Worm (Caenorhabditis elegans) whole organism, L4 larva: ENCODE data around the gene Y80D4G.2.

Experiments
- F37D6.2 ChIP-seq: sonication (generic microtip); optimal IDR thresholded peaks from 2 replicates; lab custom pipeline; 2016; ENCODE audit warnings: mild to moderate bottlenecking, missing genetic modification characterization, missing compliant biosample characterization
- F44E2.7 ChIP-seq: fragments of 200-800 bp; sonication (Bioruptor generic); IDR thresholded peaks from 2 replicates; pipeline ENCODE4 v2.1.2; 2022; ENCODE audit warnings: missing genetic modification characterization, missing compliant biosample characterization
- F49E8.2 ChIP-seq: sonication (generic microtip); optimal IDR thresholded peaks from 2 replicates; lab custom pipeline; 2016; ENCODE audit warnings: missing compliant biosample characterization, mild to moderate bottlenecking, missing genetic modification characterization, borderline replicate concordance
- Y48G9A.11 ChIP-seq: fragments of 200-800 bp; sonication (Bioruptor generic); IDR thresholded peaks from 2 replicates; pipeline ENCODE4 v1.3.6; 2022; ENCODE audit warnings: missing genetic modification reagents, missing genetic modification characterization, missing compliant biosample characterization
- Y5F2A.4 ChIP-seq: fragments of 200-800 bp; sonication (Bioruptor generic); optimal IDR thresholded peaks from 2 replicates; lab custom pipeline; 2018; ENCODE audit warnings: mild to moderate bottlenecking, missing genetic modification characterization, missing compliant biosample characterization
- Y75B8A.6 ChIP-seq: fragments of 200-800 bp; sonication (Bioruptor generic); IDR thresholded peaks from 2 replicates; pipeline ENCODE4 v1.3.6; 2022; ENCODE audit warnings: missing genetic modification reagents, missing genetic modification characterization, missing compliant biosample characterization
- ZK337.2 ChIP-seq: fragments of 200-800 bp; sonication (Bioruptor generic); IDR thresholded peaks from 2 replicates; pipeline ENCODE4 v1.3.6; 2022; ENCODE audit warnings: missing genetic modification reagents, missing genetic modification characterization, missing compliant biosample characterization
- aha-1 ChIP-seq: fragments of 150-350 bp; peaks from one replicate; lab custom pipeline; 2014; ENCODE audit warnings: missing biosample characterization, missing genetic modification characterization
- ceh-62 ChIP-seq: sonication (generic microtip); optimal IDR thresholded peaks from 2 replicates; lab custom pipeline; 2017; ENCODE audit warnings: missing biosample characterization, missing genetic modification characterization
- ctbp-1 ChIP-seq: fragments of 200-800 bp; sonication (Bioruptor generic); IDR thresholded peaks from 2 replicates; pipeline ENCODE4 v1.3.6; 2022; ENCODE audit warnings: missing genetic modification reagents, missing genetic modification characterization, missing compliant biosample characterization
- daf-12 ChIP-seq: fragments of 150-350 bp; optimal IDR thresholded peaks from 2 replicates; lab custom pipeline; 2014; ENCODE audit warnings: missing biosample characterization, missing genetic modification reagents, missing genetic modification characterization
- daf-16 ChIP-seq, 3 experiments: sonication (generic microtip); optimal IDR thresholded peaks; 2 replicates each; lab custom pipeline; 2016 to 2017; ENCODE audit warnings: missing genetic modification characterization in 3 of 3, missing genetic modification reagents in 3 of 3, mild to moderate bottlenecking in 2 of 3, missing compliant biosample characterization in 2 of 3, missing biosample characterization in 1 of 3, moderate library complexity in 1 of 3
- daf-19 ChIP-seq: fragments of 200-800 bp; sonication (Bioruptor generic); conservative IDR thresholded peaks from 2 replicates; pipeline ENCODE4 v1.3.6; 2022; ENCODE audit warnings: missing genetic modification characterization, missing compliant biosample characterization
- daf-8 ChIP-seq: fragments of 200-800 bp; sonication (Bioruptor generic); IDR thresholded peaks from 2 replicates; pipeline ENCODE4 v1.3.6; 2022; ENCODE audit warnings: missing genetic modification characterization, missing compliant biosample characterization
- dmd-8 ChIP-seq: fragments of 200-800 bp; sonication (Bioruptor generic); IDR thresholded peaks from 2 replicates; pipeline ENCODE4 v1.3.6; 2022; ENCODE audit warnings: missing genetic modification characterization, missing compliant biosample characterization
- duxl-1 ChIP-seq: sonication (generic microtip); optimal IDR thresholded peaks from 2 replicates; lab custom pipeline; 2016; ENCODE audit warnings: mild to moderate bottlenecking, missing genetic modification characterization, moderate library complexity, missing compliant biosample characterization; ENCODE audit not compliant: poor library complexity
- egl-43 ChIP-seq: fragments of 200-800 bp; sonication (Bioruptor generic); IDR thresholded peaks from 2 replicates; pipeline ENCODE4 v1.3.6; 2022; ENCODE audit warnings: missing genetic modification reagents, missing genetic modification characterization, missing compliant biosample characterization
- fkh-10 ChIP-seq: fragments of 150-350 bp; optimal IDR thresholded peaks from 2 replicates; lab custom pipeline; 2014; ENCODE audit warnings: missing biosample characterization, missing genetic modification reagents, missing genetic modification characterization
- gei-8 ChIP-seq: fragments of 200-800 bp; sonication (Bioruptor generic); optimal IDR thresholded peaks from 2 replicates; lab custom pipeline; 2018; ENCODE audit warnings: mild to moderate bottlenecking, missing genetic modification characterization, missing compliant biosample characterization
- hif-1 ChIP-seq, 2 experiments: sonication (generic microtip); optimal IDR thresholded peaks; 2 replicates each; lab custom pipeline; 2016 to 2017; ENCODE audit warnings: missing compliant biosample characterization in 2 of 2, missing genetic modification characterization in 2 of 2, missing genetic modification reagents in 2 of 2, missing genotype in 2 of 2, mild to moderate bottlenecking in 1 of 2
- lin-1 ChIP-seq: fragments of 200-800 bp; sonication (Bioruptor generic); IDR thresholded peaks from 2 replicates; pipeline ENCODE4 v1.3.6; 2022; ENCODE audit warnings: missing genetic modification reagents, missing genetic modification characterization, missing compliant biosample characterization
- lsy-2 ChIP-seq, 2 experiments: fragments of 150-350 bp in 1 of 2; sonication (generic microtip) in 1 of 2; optimal IDR thresholded peaks; 2 replicates each; lab custom pipeline; 2014 to 2017; ENCODE audit warnings: missing biosample characterization in 2 of 2, missing genetic modification characterization in 2 of 2
- madf-9 ChIP-seq: fragments of 200-800 bp; sonication (Bioruptor generic); conservative IDR thresholded peaks from 2 replicates; pipeline ENCODE4 v1.3.6; 2022; ENCODE audit warnings: missing genetic modification reagents, missing genetic modification characterization, missing compliant biosample characterization
- nhr-102 ChIP-seq: sonication (generic microtip); optimal IDR thresholded peaks from 2 replicates; lab custom pipeline; 2016; ENCODE audit warnings: mild to moderate bottlenecking, missing genetic modification characterization, moderate library complexity, missing compliant biosample characterization
- nhr-11 ChIP-seq: fragments of 150-350 bp; optimal IDR thresholded peaks from 2 replicates; lab custom pipeline; 2014; ENCODE audit warnings: missing biosample characterization, missing genetic modification characterization
- nhr-237 ChIP-seq: sonication (generic microtip); optimal IDR thresholded peaks from 2 replicates; lab custom pipeline; 2017; ENCODE audit warnings: missing biosample characterization, missing genetic modification characterization
- nhr-28 ChIP-seq: fragments of 150-350 bp; optimal IDR thresholded peaks from 2 replicates; lab custom pipeline; 2014; ENCODE audit warnings: missing biosample characterization, missing genetic modification characterization
- nhr-42 ChIP-seq: fragments of 200-800 bp; sonication (Bioruptor generic); IDR thresholded peaks from 2 replicates; pipeline ENCODE4 v1.3.6; 2022; ENCODE audit warnings: missing genetic modification characterization, missing compliant biosample characterization
- pha-4 ChIP-seq, 2 experiments: fragments of 150-350 bp in 1 of 2; fragments of 200-800 bp in 1 of 2; sonication (Bioruptor generic) in 1 of 2; IDR thresholded peaks in 1 of 2; optimal IDR thresholded peaks in 1 of 2; 2 replicates each; pipeline versions ENCODE4 v1.3.6 to Lab custom; 2014 to 2022; ENCODE audit warnings: missing genetic modification characterization in 2 of 2, missing genetic modification reagents in 2 of 2, missing biosample characterization in 1 of 2, missing compliant biosample characterization in 1 of 2
- pqm-1 ChIP-seq: sonication (generic microtip); optimal IDR thresholded peaks from 2 replicates; lab custom pipeline; 2017; ENCODE audit warnings: missing biosample characterization, missing genetic modification characterization
- rbr-2 ChIP-seq: sonication (generic microtip); optimal IDR thresholded peaks from 2 replicates; lab custom pipeline; 2016; ENCODE audit warnings: missing genotype, missing genetic modification characterization, missing compliant biosample characterization
- snpc-4 ChIP-seq: fragments of 150-350 bp; optimal IDR thresholded peaks from 2 replicates; lab custom pipeline; 2014; ENCODE audit warnings: missing biosample characterization, missing genetic modification characterization
- spr-3 ChIP-seq: fragments of 200-800 bp; sonication (Bioruptor generic); optimal IDR thresholded peaks from 2 replicates; lab custom pipeline; 2018; ENCODE audit warnings: mild to moderate bottlenecking, missing genetic modification characterization, missing compliant biosample characterization
- tag-97 ChIP-seq: fragments of 200-800 bp; sonication (Bioruptor generic); IDR thresholded peaks from 2 replicates; pipeline ENCODE4 v1.3.6; 2022; ENCODE audit warnings: missing genetic modification characterization, missing compliant biosample characterization
- unc-62 ChIP-seq, 3 experiments: fragments of 150-350 bp in 1 of 3; sonication (generic microtip); optimal IDR thresholded peaks in 2 of 3; peaks in 1 of 3; 1 replicate in 1 of 3; 2 replicates in 2 of 3; lab custom pipeline; 2014 to 2017; ENCODE audit warnings: missing biosample characterization in 3 of 3, missing genetic modification characterization in 3 of 3, missing genetic modification reagents in 3 of 3, missing genotype in 1 of 3
- ztf-11 ChIP-seq: fragments of 150-350 bp; optimal IDR thresholded peaks from 2 replicates; lab custom pipeline; 2014; ENCODE audit warnings: missing biosample characterization, missing genetic modification characterization

Y80D4G.2 gene

DNA sequence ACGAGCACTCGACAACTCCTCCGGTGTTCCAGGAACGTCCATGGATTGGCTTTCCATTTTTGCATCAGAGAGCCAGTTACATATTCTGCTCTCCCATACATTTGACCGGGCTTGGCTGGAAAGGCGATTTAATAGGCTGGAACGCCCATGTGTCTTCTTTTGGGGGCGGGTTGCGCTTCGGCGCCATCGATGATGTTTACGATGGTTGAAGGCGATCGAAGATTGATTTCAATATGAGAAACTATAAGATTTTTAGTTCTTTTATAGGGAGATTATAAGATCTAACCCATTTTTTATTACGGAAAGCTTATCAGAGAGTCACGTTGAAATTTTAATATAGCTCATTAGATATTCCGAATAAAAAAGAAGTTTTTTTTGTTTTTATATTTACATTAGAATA lies 14.8 kb upstream of the Y80D4G.2 start, which contains the start of gene nsph-4.3:
TSS of gene nsph-4.3 (minus strand) at position 101 of the 400 bp plus-strand sequence.
- peak in 1 of 2 experiments; percentile 21 for TF ChIP-seq unc-62 (GFP tag; optimal IDR thresholded peaks at IDR 0.05 in 1 of 2; lab: Kevin White, UChicago)
- no peak for TF ChIP-seq unc-62 (tag; optimal IDR thresholded peaks at IDR 0.05; lab: Kevin White, UChicago)
- TF ChIP-seq pha-4 (GFP tag; IDR thresholded peaks at IDR 0.05; lab: Robert Waterston, UW): no peak
- TF ChIP-seq pha-4 (tag; optimal IDR thresholded peaks at IDR 0.05; lab: Kevin White, UChicago): no peak
- TF ChIP-seq pqm-1 (tag; lab: Kevin White, UChicago): no peak
- no peak for TF ChIP-seq daf-16 (GFP tag; optimal IDR thresholded peaks at IDR 0.05; lab: Kevin White, UChicago)
- no peak for TF ChIP-seq daf-16 (tag; optimal IDR thresholded peaks at IDR 0.05; lab: Kevin White, UChicago)
- TF ChIP-seq, all 104 proteins: peak for 1

- no peak for TF ChIP-seq daf-8 (GFP tag; lab: Robert Waterston, UW)
- TF ChIP-seq hif-1 (tag; optimal IDR thresholded peaks at IDR 0.05; lab: Kevin White, UChicago): no peak
- no peak for TF ChIP-seq rbr-2 (tag; lab: Kevin White, UChicago)
- no peak for TF ChIP-seq nhr-11 (tag; lab: Kevin White, UChicago)
- TF ChIP-seq daf-19: no peak
- TF ChIP-seq F37D6.2 (tag; lab: Kevin White, UChicago): no peak
- TF ChIP-seq madf-9 (GFP tag; lab: Robert Waterston, UW): no peak
- TF ChIP-seq lin-1 (GFP tag; lab: Robert Waterston, UW): no peak
- TF ChIP-seq duxl-1: no peak
Measured at ce11 chrIII:7608223-7608622, 13.8 kb upstream of the Y80D4G.2 start, which contains the start of gene T04A6.3. Gene T04A6.3 (minus strand): TSS chrIII:7608323.

ce11 chrIII:7601084-7601483 lies 6.7 kb upstream of the Y80D4G.2 start:
- TF ChIP-seq Y48G9A.11 (GFP tag; lab: Robert Waterston, UW): peak; percentile 98

DNA sequence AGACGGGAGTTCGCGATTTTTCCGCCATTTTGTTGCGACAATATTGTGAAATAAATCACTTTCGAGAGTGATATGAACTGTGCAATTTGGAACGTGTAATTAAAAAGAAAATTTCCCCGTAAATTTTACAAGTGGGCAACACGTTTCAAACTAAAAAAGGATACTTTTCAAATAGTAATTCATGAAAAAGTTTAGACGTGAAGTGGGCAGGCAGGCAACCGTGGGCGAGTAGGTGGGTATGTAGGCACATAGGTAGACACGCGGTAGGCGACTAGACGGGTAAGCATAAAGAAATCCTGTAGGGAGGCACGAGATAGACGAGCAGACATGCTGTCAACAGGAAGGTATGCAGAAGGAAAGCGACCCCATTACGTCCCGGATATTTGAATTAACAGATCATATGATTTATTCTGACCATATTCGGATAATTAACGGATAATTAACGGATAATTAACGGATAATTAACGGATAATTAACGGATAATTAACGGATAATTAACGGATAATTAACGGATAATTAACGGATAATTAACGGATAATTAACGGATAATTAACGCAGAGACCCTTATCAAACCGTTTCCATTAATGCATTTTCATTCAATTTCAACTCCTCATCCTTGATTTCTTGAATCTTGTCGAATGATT lies 975 bp downstream of the Y80D4G.2 start, which contains the start of gene R13A5.11:
TSS of gene R13A5.11 (minus strand) at position 51 of the 644 bp plus-strand sequence.
- TF ChIP-seq F49E8.2 (tag; lab: Kevin White, UChicago) (no peak), tag-97 (no peak), nhr-237 (no peak), lsy-2 (tag; optimal IDR thresholded peaks at IDR 0.05; lab: Kevin White, UChicago) (no peak), daf-12 (tag; lab: Kevin White, UChicago) (no peak), Y5F2A.4 (no peak), gei-8 (GFP tag; lab: Kevin White, UChicago) (no peak), rbr-2 (tag; lab: Kevin White, UChicago) (no peak), dmd-8 (GFP tag; lab: Robert Waterston, UW) (no peak)

- TF ChIP-seq ceh-62 (no peak), tag-97 (no peak), spr-3 (GFP tag; lab: Kevin White, UChicago) (no peak), nhr-42 (GFP tag; lab: Robert Waterston, UW) (no peak), nhr-11 (tag; lab: Kevin White, UChicago) (no peak), fkh-10 (GFP tag; lab: Kevin White, UChicago) (no peak), nhr-102 (no peak), nhr-28 (tag; lab: Kevin White, UChicago) (no peak), Y48G9A.11 (GFP tag; lab: Robert Waterston, UW) (no peak), egl-43 (GFP tag; lab: Robert Waterston, UW) (no peak), Y75B8A.6 (no peak), nhr-237 (no peak), snpc-4 (tag; lab: Kevin White, UChicago) (no peak), ctbp-1 (GFP tag; lab: Robert Waterston, UW) (no peak), aha-1 (no peak), ZK337.2 (GFP tag; lab: Robert Waterston, UW) (no peak), ztf-11 (tag; lab: Kevin White, UChicago) (no peak), F37D6.2 (tag; lab: Kevin White, UChicago) (no peak), F44E2.7 (no peak)
Measured at ce11 chrIII:7588214-7588613, 6.2 kb downstream of the Y80D4G.2 start, which contains the start of gene R13A5.15. Gene R13A5.15 (minus strand): TSS chrIII:7588314.
